Worm (Caenorhabditis elegans): ENCODE results near the gene srh-283.

Gene srh-283

DNA sequence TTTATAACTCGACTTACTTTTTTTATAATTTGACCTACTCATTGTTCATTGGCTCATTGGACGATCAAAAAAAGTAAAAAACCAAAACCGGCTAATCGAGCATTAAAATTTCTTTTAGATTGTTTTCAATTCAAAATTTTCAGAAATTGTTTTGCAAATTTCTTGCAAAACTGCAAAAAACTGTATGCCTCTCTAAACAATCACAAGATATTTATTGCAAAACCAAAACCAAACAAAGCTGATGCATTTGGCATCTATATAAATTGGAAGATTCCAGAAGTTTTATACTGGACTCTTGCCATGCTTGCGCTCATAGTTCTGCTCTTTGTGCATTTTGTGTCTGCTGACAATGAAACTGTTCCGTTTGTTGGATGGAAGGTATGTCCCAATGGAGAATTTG lies 12.5 kb downstream of the srh-283 start, which contains the start of gene C47A10.12:
Gene C47A10.12 (plus strand): TSS at position 301 of the 400 bp plus-strand sequence.
- TF ChIP-seq ama-1 (optimal IDR thresholded peaks at IDR 0.05) = no peak
- TF ChIP-seq pax-1 (tag; optimal IDR thresholded peaks at IDR 0.05) = no peak
- TF ChIP-seq unc-42 (tag; optimal IDR thresholded peaks at IDR 0.05) = no peak
- no peak for TF ChIP-seq K02D7.2 (tag; optimal IDR thresholded peaks at IDR 0.05)
- no peak for TF ChIP-seq che-1 (tag; optimal IDR thresholded peaks at IDR 0.05)
- no peak for TF ChIP-seq nhr-11 (tag; optimal IDR thresholded peaks at IDR 0.05)
- TF ChIP-seq ztf-16 (tag; optimal IDR thresholded peaks at IDR 0.05) = no peak
- no peak for TF ChIP-seq gmeb-2 (tag; optimal IDR thresholded peaks at IDR 0.05)
- no peak for TF ChIP-seq nfya-1 (tag; optimal IDR thresholded peaks at IDR 0.05)
- TF ChIP-seq hlh-30 (tag; optimal IDR thresholded peaks at IDR 0.05; ENCODE audit: insufficient read depth) = no peak
- no peak for TF ChIP-seq C38D4.7 (GFP tag; optimal IDR thresholded peaks at IDR 0.05)
- no peak for TF ChIP-seq hlh-15 (tag; optimal IDR thresholded peaks at IDR 0.05)
- TF ChIP-seq ceh-18 (tag; optimal IDR thresholded peaks at IDR 0.05) = no peak
- TF ChIP-seq ceh-2 (tag; optimal IDR thresholded peaks at IDR 0.05) = no peak
- TF ChIP-seq T23F11.4 (GFP tag; optimal IDR thresholded peaks at IDR 0.05) = no peak
- no peak for TF ChIP-seq fax-1 (tag; optimal IDR thresholded peaks at IDR 0.05)
- no peak for TF ChIP-seq C08G9.2 (tag; optimal IDR thresholded peaks at IDR 0.05)

DNA sequence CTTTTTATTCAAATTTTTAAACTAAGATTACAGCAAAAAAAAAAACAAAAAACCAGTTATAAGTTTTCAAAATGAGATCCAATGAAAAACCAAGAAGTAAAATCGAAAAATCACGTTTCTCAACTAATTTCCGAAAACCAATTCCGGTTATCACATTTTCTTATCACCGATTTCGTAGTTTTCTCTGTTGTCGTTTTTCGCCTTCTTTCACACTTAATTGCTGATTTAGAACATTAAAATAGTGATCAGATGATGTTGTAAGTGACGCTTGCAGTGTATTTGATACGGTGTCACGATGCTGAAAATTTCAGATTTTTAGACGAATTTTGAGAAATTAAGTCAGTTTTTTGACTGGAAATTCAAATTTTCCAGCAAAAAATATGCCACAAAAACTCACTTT lies 15.1 kb downstream of the srh-283 start:
- no peak for TF ChIP-seq odd-2 (tag; optimal IDR thresholded peaks at IDR 0.05)
- no peak for TF ChIP-seq dmd-4 (tag; optimal IDR thresholded peaks at IDR 0.05; ENCODE audit: borderline replicate concordance)
- TF ChIP-seq ceh-19 (GFP tag; optimal IDR thresholded peaks at IDR 0.05) = no peak
- no peak for TF ChIP-seq ama-1 (optimal IDR thresholded peaks at IDR 0.05)
- no peak for TF ChIP-seq fkh-10 (GFP tag; optimal IDR thresholded peaks at IDR 0.05)
- TF ChIP-seq hlh-13 (GFP tag; optimal IDR thresholded peaks at IDR 0.05) = no peak
- no peak for TF ChIP-seq pag-3 (tag; optimal IDR thresholded peaks at IDR 0.05; ENCODE audit: borderline replicate concordance)
- no peak for TF ChIP-seq unc-42 (tag; optimal IDR thresholded peaks at IDR 0.05)
- TF ChIP-seq pha-4 (tag; optimal IDR thresholded peaks at IDR 0.05) = no peak
- no peak for TF ChIP-seq tbx-7 (tag; optimal IDR thresholded peaks at IDR 0.05)
- TF ChIP-seq zip-5 (tag; optimal IDR thresholded peaks at IDR 0.05) = no peak
- no peak for TF ChIP-seq ceh-30 (tag; optimal IDR thresholded peaks at IDR 0.05)
- no peak for TF ChIP-seq ref-2 (tag; optimal IDR thresholded peaks at IDR 0.05)
- no peak for TF ChIP-seq ceh-31 (tag; optimal IDR thresholded peaks at IDR 0.05)

DNA sequence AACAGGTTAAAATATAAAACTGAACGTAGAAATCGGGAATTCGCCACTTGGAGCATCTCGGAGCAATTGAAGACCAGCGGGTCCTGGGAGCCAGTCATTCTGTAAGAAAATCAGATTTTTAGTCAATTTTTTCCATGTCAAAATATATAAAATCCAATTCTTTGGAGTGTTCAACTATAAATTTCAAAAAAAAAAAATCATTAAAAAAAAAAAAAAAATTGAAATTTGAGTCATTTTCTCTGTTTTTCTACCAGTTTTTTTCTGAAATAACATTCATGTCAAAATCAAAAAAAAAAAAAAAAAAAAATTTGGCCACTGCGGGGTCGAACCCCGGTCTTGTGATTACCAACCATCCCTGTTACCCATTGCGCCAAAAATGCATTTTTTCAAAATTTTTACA lies 18.4 kb downstream of the srh-283 start, which contains the start of gene srab-12:
Gene srab-12 (minus strand): TSS at position 101 of the 400 bp plus-strand sequence.
- TF ChIP-seq dve-1 (tag; optimal IDR thresholded peaks at IDR 0.05) (no peak), tbx-2 (tag; optimal IDR thresholded peaks at IDR 0.05) (no peak), ama-1 (optimal IDR thresholded peaks at IDR 0.05) (no peak)

DNA sequence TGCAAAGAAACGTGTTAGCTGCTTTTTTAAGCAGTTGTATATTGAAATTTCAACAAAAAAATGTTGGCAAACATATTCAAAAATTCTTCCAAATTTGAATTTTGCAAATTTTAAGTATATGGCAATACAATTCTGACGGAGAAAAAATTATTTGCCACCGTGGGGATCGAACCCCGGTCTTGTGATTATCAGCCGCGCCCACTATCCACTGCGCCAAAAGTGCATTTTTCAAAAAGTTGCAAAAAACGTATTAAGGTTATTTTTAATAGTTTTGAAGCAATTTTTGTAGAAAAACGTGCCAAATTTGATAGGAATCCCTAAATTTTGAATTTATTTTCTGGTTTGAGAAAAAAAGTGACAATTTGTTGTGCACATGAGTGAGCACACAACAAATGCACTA lies 19.2 kb downstream of the srh-283 start:
- TF ChIP-seq ceh-45 (GFP tag; IDR thresholded peaks at IDR 0.05) (no peak), dmd-4 (tag; optimal IDR thresholded peaks at IDR 0.05; ENCODE audit: borderline replicate concordance) (no peak), T23F11.4 (GFP tag; optimal IDR thresholded peaks at IDR 0.05) (no peak), hlh-30 (tag; optimal IDR thresholded peaks at IDR 0.05; ENCODE audit: insufficient read depth) (no peak), eyg-1 (tag; optimal IDR thresholded peaks at IDR 0.05) (no peak), ceh-6 (GFP tag; optimal IDR thresholded peaks at IDR 0.05) (no peak), ref-2 (tag; optimal IDR thresholded peaks at IDR 0.05) (no peak), ceh-14 (tag; optimal IDR thresholded peaks at IDR 0.05) (no peak), lim-6 (tag; optimal IDR thresholded peaks at IDR 0.05) (no peak), ceh-18 (tag; optimal IDR thresholded peaks at IDR 0.05) (no peak), fkh-10 (GFP tag; optimal IDR thresholded peaks at IDR 0.05) (no peak), npax-4 (tag; optimal IDR thresholded peaks at IDR 0.05) (no peak), unc-3 (GFP tag; conservative IDR thresholded peaks at IDR 0.05) (no peak), unc-3 (tag; optimal IDR thresholded peaks at IDR 0.05) (no peak)

All from whole organism, late embryonic.